Worm (Caenorhabditis elegans): ENCODE data around the gene spp-9.
A peak's percentile ranks its signal among the peaks of the same experiment; 100 is the strongest.

The spp-9 gene

DNA sequence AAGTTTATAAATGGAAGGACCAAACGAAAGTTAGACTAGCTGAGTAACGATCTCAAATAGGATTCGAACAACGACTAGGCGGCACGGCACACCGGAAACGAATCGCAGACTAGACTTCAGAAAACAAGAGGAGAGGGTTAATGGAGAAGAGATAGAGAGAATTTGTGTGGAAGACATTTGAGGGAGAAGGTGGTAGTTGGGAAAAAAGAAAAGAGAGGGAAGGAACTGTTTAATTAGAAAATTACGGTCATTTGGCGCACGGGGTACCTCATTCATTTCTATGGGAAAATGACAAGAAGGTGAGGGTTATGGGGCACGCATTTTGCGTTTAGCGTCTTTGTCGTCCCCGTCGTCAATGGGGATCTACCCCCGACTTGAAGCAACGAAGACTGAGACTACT lies 33.4 kb upstream of the spp-9 start, which contains the start of gene F48C5.2:
Gene F48C5.2 (minus strand): TSS at position 101 of the 400 bp plus-strand sequence.
- TF ChIP-seq lin-14 (GFP tag; optimal IDR thresholded peaks at IDR 0.05) (peak; percentile 30), unc-62 (GFP tag; optimal IDR thresholded peaks at IDR 0.05) (no peak), blmp-1 (tag; optimal IDR thresholded peaks at IDR 0.05) (peak; percentile 43), sox-4 (tag; optimal IDR thresholded peaks at IDR 0.05) (no peak), nhr-237 (tag; optimal IDR thresholded peaks at IDR 0.05) (no peak), zag-1 (tag; optimal IDR thresholded peaks at IDR 0.05) (no peak)

DNA sequence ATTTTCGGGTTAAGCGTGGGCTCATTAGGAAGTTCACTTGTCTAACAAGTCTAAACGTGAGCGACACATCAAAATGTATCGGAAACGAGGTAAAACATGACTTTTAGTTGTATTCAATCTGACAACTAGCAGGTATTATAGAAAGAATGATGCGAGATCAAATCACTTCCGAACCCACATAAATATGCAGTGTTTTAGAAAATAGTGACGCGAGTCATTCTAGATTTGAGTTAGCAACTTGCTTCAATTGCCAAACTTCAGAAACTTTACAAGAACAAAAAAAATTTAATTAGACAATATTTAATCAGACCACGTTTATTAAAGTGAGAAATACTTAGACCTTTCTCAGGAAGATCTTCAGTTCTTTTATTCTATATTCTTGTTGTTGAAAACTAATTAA lies 30.9 kb upstream of the spp-9 start:
- no peak for TF ChIP-seq C16A3.4 (tag; optimal IDR thresholded peaks at IDR 0.05)
- TF ChIP-seq snu-23 (GFP tag; optimal IDR thresholded peaks at IDR 0.05), result no peak

DNA sequence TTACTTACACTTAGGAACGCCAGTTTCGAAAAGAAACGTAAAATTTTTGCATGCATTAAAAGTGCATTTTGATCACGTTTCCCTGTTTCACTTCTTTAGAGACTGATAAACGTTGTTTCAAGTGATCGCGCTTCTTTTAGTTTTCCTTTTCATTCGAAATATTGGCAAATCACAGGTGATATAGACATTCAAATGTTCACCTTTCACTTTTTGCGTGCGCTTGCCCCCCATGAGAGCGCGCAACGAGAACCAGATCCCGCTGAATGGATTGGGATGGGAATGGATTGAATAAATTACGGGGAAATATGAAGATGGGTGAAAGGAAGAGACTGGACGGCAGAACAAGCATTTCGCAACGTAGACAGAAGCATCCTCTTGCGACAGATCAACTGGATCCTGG lies 26.0 kb upstream of the spp-9 start:
- TF ChIP-seq nhr-28 (tag; optimal IDR thresholded peaks at IDR 0.05) (no peak), elt-2 (tag; optimal IDR thresholded peaks at IDR 0.05) (peak; percentile 11), blmp-1 (tag; optimal IDR thresholded peaks at IDR 0.05) (peak; percentile 97)

DNA sequence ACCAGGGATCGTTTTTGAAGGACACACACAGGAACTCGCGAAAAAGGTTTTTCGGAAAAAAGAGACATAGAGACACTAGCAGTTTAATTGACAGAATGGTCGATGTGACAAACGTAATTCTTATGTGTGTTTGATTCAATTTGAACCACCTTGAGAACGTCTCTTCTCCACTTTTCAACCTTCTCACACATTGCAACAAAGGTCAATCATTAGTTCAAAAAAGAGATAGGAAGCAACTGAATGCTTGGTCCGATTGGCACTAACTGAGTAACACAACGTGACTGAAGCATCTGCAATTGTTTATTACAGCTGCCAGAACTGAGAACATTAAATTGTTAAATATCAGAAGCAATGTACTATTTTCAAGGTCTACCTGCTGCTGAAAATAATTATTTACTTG lies 25.5 kb upstream of the spp-9 start:
- TF ChIP-seq ceh-82 (tag; optimal IDR thresholded peaks at IDR 0.05) (no peak), snpc-4 (tag; optimal IDR thresholded peaks at IDR 0.05) (no peak), blmp-1 (tag; optimal IDR thresholded peaks at IDR 0.05) (no peak), isw-1 (GFP tag; IDR thresholded peaks at IDR 0.05) (no peak), sox-4 (tag; optimal IDR thresholded peaks at IDR 0.05) (no peak), zip-4 (GFP tag; optimal IDR thresholded peaks at IDR 0.05) (no peak), rnt-1 (tag; optimal IDR thresholded peaks at IDR 0.05) (no peak), xbp-1 (tag; optimal IDR thresholded peaks at IDR 0.05) (no peak), jun-1 (tag; optimal IDR thresholded peaks at IDR 0.05) (no peak), fkh-10 (GFP tag; optimal IDR thresholded peaks at IDR 0.05) (no peak), C04F5.9 (tag; optimal IDR thresholded peaks at IDR 0.05) (no peak), skn-1 (tag; optimal IDR thresholded peaks at IDR 0.05) (no peak), lin-15B (tag; optimal IDR thresholded peaks at IDR 0.05) (no peak), mab-9 (GFP tag; IDR thresholded peaks at IDR 0.05) (no peak), aha-1 (tag; optimal IDR thresholded peaks at IDR 0.05) (no peak), snu-23 (GFP tag; optimal IDR thresholded peaks at IDR 0.05) (peak; percentile 17), nhr-84 (tag; optimal IDR thresholded peaks at IDR 0.05) (no peak), nhr-11 (tag; optimal IDR thresholded peaks at IDR 0.05) (no peak), mef-2 (tag; optimal IDR thresholded peaks at IDR 0.05) (no peak), mdl-1 (tag; optimal IDR thresholded peaks at IDR 0.05) (no peak), hlh-4 (tag; optimal IDR thresholded peaks at IDR 0.05) (no peak), lin-14 (GFP tag; optimal IDR thresholded peaks at IDR 0.05) (peak; percentile 85), ama-1 (optimal IDR thresholded peaks at IDR 0.05) (no peak), fos-1 (tag; optimal IDR thresholded peaks at IDR 0.05) (no peak), fkh-8 (tag; optimal IDR thresholded peaks at IDR 0.05) (no peak), nhr-237 (tag; optimal IDR thresholded peaks at IDR 0.05) (no peak), nhr-85 (tag) (peak; percentile 68), unc-130 (tag; optimal IDR thresholded peaks at IDR 0.05) (no peak), mep-1 (tag; optimal IDR thresholded peaks at IDR 0.05) (peak; percentile 46), C16A3.4 (tag; optimal IDR thresholded peaks at IDR 0.05) (no peak), swsn-7 (tag; optimal IDR thresholded peaks at IDR 0.05) (no peak), pag-3 (tag; optimal IDR thresholded peaks at IDR 0.05; ENCODE audit: borderline replicate concordance, insufficient read depth) (no peak), nhr-20 (tag; optimal IDR thresholded peaks at IDR 0.05) (no peak), unc-62 (GFP tag; optimal IDR thresholded peaks at IDR 0.05) (no peak), unc-86 (tag; optimal IDR thresholded peaks at IDR 0.05) (no peak), lsy-2 (tag; optimal IDR thresholded peaks at IDR 0.05) (peak in 1 of 2 experiments; percentile 16), elt-2 (tag; optimal IDR thresholded peaks at IDR 0.05) (no peak), egl-13 (tag; optimal IDR thresholded peaks at IDR 0.05) (no peak), sup-37 (GFP tag; optimal IDR thresholded peaks at IDR 0.05) (no peak), alr-1 (tag; optimal IDR thresholded peaks at IDR 0.05; ENCODE audit: borderline replicate concordance) (no peak), hpl-2 (GFP tag; optimal IDR thresholded peaks at IDR 0.05) (no peak), ceh-90 (tag; optimal IDR thresholded peaks at IDR 0.05) (no peak), lin-39 (tag; optimal IDR thresholded peaks at IDR 0.05) (no peak), aly-2 (tag; optimal IDR thresholded peaks at IDR 0.05) (no peak), ets-5 (GFP tag; IDR thresholded peaks at IDR 0.05) (no peak), dsc-1 (tag; optimal IDR thresholded peaks at IDR 0.05) (peak; percentile 13)
